Worm (Caenorhabditis elegans): ENCODE measurements around the gene nhr-43.

Gene nhr-43

ce11 chrIV:11857159-11857565, 42.2 kb upstream of the nhr-43 start:
- TF ChIP-seq mls-2 (tag; optimal IDR thresholded peaks at IDR 0.05) (peak; percentile 28), ces-1 (GFP tag; optimal IDR thresholded peaks at IDR 0.05) (peak; percentile 69), ham-2 (GFP tag; optimal IDR thresholded peaks at IDR 0.05) (peak; percentile 92), unc-120 (tag; optimal IDR thresholded peaks at IDR 0.05; ENCODE audit: poor library complexity, severe bottlenecking) (peak; percentile 87), bed-3 (GFP tag; optimal IDR thresholded peaks at IDR 0.05) (peak; percentile 0), lin-13 (tag; optimal IDR thresholded peaks at IDR 0.05) (peak; percentile 67), cnd-1 (tag; optimal IDR thresholded peaks at IDR 0.05) (no peak), pha-4 (tag; optimal IDR thresholded peaks at IDR 0.05) (peak; percentile 75), unc-62 (GFP tag; optimal IDR thresholded peaks at IDR 0.05) (peak; percentile 62), hlh-1 (tag; optimal IDR thresholded peaks at IDR 0.05) (peak; percentile 79), ztf-11 (tag; optimal IDR thresholded peaks at IDR 0.05) (peak; percentile 37), tbx-8 (GFP tag; optimal IDR thresholded peaks at IDR 0.05) (no peak), drap-1 (GFP tag; optimal IDR thresholded peaks at IDR 0.05) (peak; percentile 35), M03D4.4 (tag; optimal IDR thresholded peaks at IDR 0.05) (peak; percentile 59), lsy-2 (tag; optimal IDR thresholded peaks at IDR 0.05) (peak; percentile 67), sptf-1 (tag; optimal IDR thresholded peaks at IDR 0.05) (peak; percentile 19), elt-1 (tag; optimal IDR thresholded peaks at IDR 0.05; ENCODE audit: borderline replicate concordance, insufficient read depth) (no peak), mep-1 (tag; optimal IDR thresholded peaks at IDR 0.05) (peak; percentile 54), snpc-4 (tag; optimal IDR thresholded peaks at IDR 0.05) (no peak)

- no peak for TF ChIP-seq unc-62 (GFP tag; optimal IDR thresholded peaks at IDR 0.05)
- no peak for TF ChIP-seq nhr-12 (tag; optimal IDR thresholded peaks at IDR 0.05)
These were observed 41.2 kb upstream of the nhr-43 start, which contains the start of gene let-92 for ce11 chrIV:11858142-11858541. TSS of gene let-92 (plus strand) at chrIV:11858442.

DNA sequence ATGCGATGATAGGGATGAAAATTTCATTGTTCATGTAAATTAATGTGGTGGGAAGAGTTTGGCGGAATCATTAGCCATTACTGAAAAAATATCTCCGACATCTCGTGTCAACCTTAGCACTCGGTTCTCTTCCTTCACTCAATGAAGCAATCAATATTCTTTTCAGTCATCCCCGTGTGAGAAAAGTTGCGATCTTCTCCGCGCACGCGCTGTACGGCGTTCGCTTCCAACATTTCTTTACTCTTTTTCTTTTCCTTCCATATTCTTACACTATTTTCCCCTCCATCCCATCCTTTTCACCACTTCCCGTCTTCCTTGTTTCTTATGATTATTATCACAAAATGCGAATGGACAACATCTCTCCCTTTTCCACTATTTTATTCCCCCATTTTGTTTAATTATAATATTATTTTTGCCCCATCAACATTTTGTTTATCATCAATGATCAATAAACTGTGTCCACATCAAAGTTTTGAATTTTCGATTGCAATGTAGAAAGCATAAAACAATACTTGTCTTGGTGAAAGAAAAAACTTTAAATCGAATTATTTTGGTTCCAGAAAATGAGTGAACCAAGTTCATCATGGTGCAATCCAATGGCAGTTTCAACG, 39.3 kb upstream of the nhr-43 start, which contains the start of gene mob-1:
Gene mob-1, plus strand, starts transcription at position 561 of the 611 bp plus-strand sequence.
- TF ChIP-seq unc-62 (GFP tag; optimal IDR thresholded peaks at IDR 0.05) (no peak), elt-1 (tag; optimal IDR thresholded peaks at IDR 0.05; ENCODE audit: borderline replicate concordance, insufficient read depth) (peak; percentile 20)

- TF ChIP-seq blmp-1 (tag; optimal IDR thresholded peaks at IDR 0.05) (no peak), lin-13 (tag; optimal IDR thresholded peaks at IDR 0.05) (no peak), unc-39 (tag; optimal IDR thresholded peaks at IDR 0.05) (no peak), flh-1 (GFP tag; optimal IDR thresholded peaks at IDR 0.05) (no peak), cnd-1 (tag; optimal IDR thresholded peaks at IDR 0.05) (no peak), lin-32 (GFP tag; optimal IDR thresholded peaks at IDR 0.05) (no peak), mep-1 (tag; optimal IDR thresholded peaks at IDR 0.05) (no peak), unc-62 (GFP tag; optimal IDR thresholded peaks at IDR 0.05) (no peak)
These were observed 36.0 kb upstream of the nhr-43 start for ce11 chrIV:11863428-11863827.

- TF ChIP-seq nhr-2 (tag; optimal IDR thresholded peaks at IDR 0.05) (no peak), zip-8 (tag; optimal IDR thresholded peaks at IDR 0.05) (no peak), lin-13 (tag; optimal IDR thresholded peaks at IDR 0.05) (no peak), pha-4 (tag; optimal IDR thresholded peaks at IDR 0.05) (no peak), elt-3 (tag; optimal IDR thresholded peaks at IDR 0.05) (no peak), ceh-43 (GFP tag; optimal IDR thresholded peaks at IDR 0.05) (no peak), unc-62 (GFP tag; optimal IDR thresholded peaks at IDR 0.05) (no peak), cnd-1 (tag; optimal IDR thresholded peaks at IDR 0.05) (no peak), ceh-39 (tag; optimal IDR thresholded peaks at IDR 0.05) (no peak), lsy-2 (tag; optimal IDR thresholded peaks at IDR 0.05) (no peak), tbx-8 (GFP tag; optimal IDR thresholded peaks at IDR 0.05) (no peak), sem-2 (GFP tag; optimal IDR thresholded peaks at IDR 0.05) (no peak), nhr-28 (tag; optimal IDR thresholded peaks at IDR 0.05) (no peak), unc-120 (tag; optimal IDR thresholded peaks at IDR 0.05; ENCODE audit: poor library complexity, severe bottlenecking) (no peak)
These were observed 35.2 kb upstream of the nhr-43 start, which contains the start of gene trpa-1 for ce11 chrIV:11864226-11864625. TSS of gene trpa-1 (plus strand) at chrIV:11864526.
